Fruit fly (Drosophila melanogaster): ENCODE results near the gene CG32547.
A peak's percentile ranks its signal among the peaks of the same experiment; 100 is the strongest.

CG32547 gene

dm6 chrX:18512271-18512679 lies 33.0 kb upstream of the CG32547 start, which contains the start of gene Ggt-1 (continued):
- no peak for TF ChIP-seq HHEX (GFP tag; optimal IDR thresholded peaks at IDR 0.05)
- no peak for TF ChIP-seq grn (GFP tag; optimal IDR thresholded peaks at IDR 0.05)
- TF ChIP-seq wek (GFP tag; optimal IDR thresholded peaks at IDR 0.05): peak; percentile 3
- TF ChIP-seq CG8290 (GFP tag; optimal IDR thresholded peaks at IDR 0.05): peak; percentile 79
- peak; percentile 67 to 83 for TF ChIP-seq CG8290 (tag; optimal IDR thresholded peaks at IDR 0.05)
- TF ChIP-seq cwo (GFP tag; optimal IDR thresholded peaks at IDR 0.05): peak; percentile 22
- TF ChIP-seq BEAF-32 (GFP tag; optimal IDR thresholded peaks at IDR 0.05): peak; percentile 83
- TF ChIP-seq Hmr (GFP tag; optimal IDR thresholded peaks at IDR 0.05): peak; percentile 44
- TF ChIP-seq Fer2 (tag; optimal IDR thresholded peaks at IDR 0.05): no peak
- no peak for TF ChIP-seq lov (optimal IDR thresholded peaks at IDR 0.05)
- TF ChIP-seq lov (GFP tag; IDR thresholded peaks at IDR 0.05): no peak
- TF ChIP-seq CG12769 (tag; optimal IDR thresholded peaks at IDR 0.05): peak; percentile 79
- TF ChIP-seq CG32532 (GFP tag; IDR thresholded peaks at IDR 0.05): peak; percentile 43; the same call in 1 of the 2 replicates
- no peak for TF ChIP-seq CG31365 (tag; optimal IDR thresholded peaks at IDR 0.05)
- TF ChIP-seq CG10267 (tag; optimal IDR thresholded peaks at IDR 0.05): no peak
- TF ChIP-seq CG6791 (GFP tag; IDR thresholded peaks at IDR 0.05; ENCODE audit: partially characterized antibody): peak; percentile 95
- TF ChIP-seq D19B (GFP tag; optimal IDR thresholded peaks at IDR 0.05): no peak
- TF ChIP-seq tna (GFP tag; IDR thresholded peaks at IDR 0.05; ENCODE audit: partially characterized antibody): peak; percentile 94

dm6 chrX:18510884-18511283 lies 31.6 kb upstream of the CG32547 start:
- TF ChIP-seq Abd-B (GFP tag; optimal IDR thresholded peaks at IDR 0.05): no peak
- TF ChIP-seq unpg (GFP tag; optimal IDR thresholded peaks at IDR 0.05): peak; percentile 19
- no peak for TF ChIP-seq Dek (tag; optimal IDR thresholded peaks at IDR 0.05)
- no peak for TF ChIP-seq CG10462 (GFP tag; optimal IDR thresholded peaks at IDR 0.05)
- TF ChIP-seq luna (GFP tag; optimal IDR thresholded peaks at IDR 0.05): no peak
- peak; percentile 16 for TF ChIP-seq CG34376 (GFP tag; optimal IDR thresholded peaks at IDR 0.05)
- peak; percentile 26 for TF ChIP-seq mirr (GFP tag; optimal IDR thresholded peaks at IDR 0.05)
- no peak for TF ChIP-seq Six4 (GFP tag; optimal IDR thresholded peaks at IDR 0.05)
- TF ChIP-seq fd64A (GFP tag; optimal IDR thresholded peaks at IDR 0.05): no peak
- peak; percentile 66 for TF ChIP-seq CG13894 (tag; optimal IDR thresholded peaks at IDR 0.05)
- peak; percentile 63 for TF ChIP-seq Med (GFP tag)
- TF ChIP-seq Hr78 (GFP tag; optimal IDR thresholded peaks at IDR 0.05): no peak
- TF ChIP-seq Myb (GFP tag; optimal IDR thresholded peaks at IDR 0.05): no peak
- peak; percentile 43 for TF ChIP-seq CG15269 (tag; optimal IDR thresholded peaks at IDR 0.05)
- no peak for TF ChIP-seq MTF-1 (GFP tag; optimal IDR thresholded peaks at IDR 0.05; ENCODE audit: borderline replicate concordance)
- TF ChIP-seq chif (GFP tag; optimal IDR thresholded peaks at IDR 0.05): no peak
- TF ChIP-seq gce (GFP tag; IDR thresholded peaks at IDR 0.05): no peak
- TF ChIP-seq sug (tag; optimal IDR thresholded peaks at IDR 0.05): peak; percentile 55
- TF ChIP-seq B-H2 (GFP tag; optimal IDR thresholded peaks at IDR 0.05): peak; percentile 39
- TF ChIP-seq hth (optimal IDR thresholded peaks at IDR 0.05): no peak
- TF ChIP-seq CG2678 (tag; optimal IDR thresholded peaks at IDR 0.05): peak; percentile 60
- peak; percentile 33 for TF ChIP-seq CG13296 (GFP tag; optimal IDR thresholded peaks at IDR 0.05)
- peak; percentile 49 for TF ChIP-seq CG12071 (GFP tag; optimal IDR thresholded peaks at IDR 0.05)
- TF ChIP-seq Hmr (GFP tag; optimal IDR thresholded peaks at IDR 0.05): peak; percentile 2
- peak; percentile 24 for TF ChIP-seq PHDP (tag; optimal IDR thresholded peaks at IDR 0.05)
- TF ChIP-seq CG7839 (tag; optimal IDR thresholded peaks at IDR 0.05): peak; percentile 7
- no peak for TF ChIP-seq CG8290 (GFP tag; optimal IDR thresholded peaks at IDR 0.05)
- TF ChIP-seq CG8290 (tag; optimal IDR thresholded peaks at IDR 0.05): peak in 1 of 2 experiments; percentile 58
- no peak for TF ChIP-seq CG17568 (GFP tag; optimal IDR thresholded peaks at IDR 0.05)
- TF ChIP-seq Opbp (GFP tag; IDR thresholded peaks at IDR 0.05; ENCODE audit: partially characterized antibody): no peak
- TF ChIP-seq CG3281 (GFP tag; optimal IDR thresholded peaks at IDR 0.05): peak; percentile 44
- peak; percentile 42 for TF ChIP-seq schlank (tag; optimal IDR thresholded peaks at IDR 0.05)

Data from whole organism, embryonic.